Fruit fly (Drosophila melanogaster) whole organism, pupa: Measurements from ENCODE around the gene Trm1.

ENCODE experiments used
- CG12605 ChIP-seq: fragments of 200-800 bp; sonication (Bioruptor generic); IDR thresholded peaks from 2 replicates; pipeline ENCODE4 v1.3.6; 2022; ENCODE audit warnings: missing biosample characterization, missing genetic modification characterization
- CG13204 ChIP-seq: fragments of 200-800 bp; sonication (Bioruptor generic); optimal IDR thresholded peaks from 2 replicates; lab custom pipeline; 2018; ENCODE audit warnings: missing biosample characterization, mild to moderate bottlenecking, missing genetic modification characterization, moderate library complexity
- CG14655 ChIP-seq: fragments of 200-800 bp; sonication (Bioruptor generic); optimal IDR thresholded peaks from 3 replicates; lab custom pipeline; 2017; ENCODE audit warnings: mild to moderate bottlenecking, missing biosample characterization, missing genetic modification reagents, missing genetic modification characterization
- CG17806 ChIP-seq: fragments of 200-800 bp; sonication (Bioruptor generic); optimal IDR thresholded peaks from 2 replicates; lab custom pipeline; 2018; ENCODE audit warnings: missing biosample characterization, mild to moderate bottlenecking, missing genetic modification characterization, moderate library complexity
- CG8159 ChIP-seq: fragments of 200-800 bp; sonication (Bioruptor generic); optimal IDR thresholded peaks from 3 replicates; lab custom pipeline; 2018; ENCODE audit warnings: missing biosample characterization, mild to moderate bottlenecking, missing genetic modification characterization, moderate library complexity
- CG8301 ChIP-seq: fragments of 200-800 bp; sonication (Bioruptor generic); optimal IDR thresholded peaks from 2 replicates; lab custom pipeline; 2018; ENCODE audit warnings: missing biosample characterization, mild to moderate bottlenecking, missing genetic modification characterization
- CG9948 ChIP-seq: fragments of 200-800 bp; sonication (Bioruptor generic); optimal IDR thresholded peaks from 2 replicates; lab custom pipeline; 2018; ENCODE audit warnings: missing biosample characterization, mild to moderate bottlenecking, missing genetic modification characterization, moderate library complexity
- D1 ChIP-seq: fragments of 200-800 bp; sonication (Bioruptor generic); optimal IDR thresholded peaks from 2 replicates; lab custom pipeline; 2018; ENCODE audit warnings: missing biosample characterization, mild to moderate bottlenecking, missing genetic modification characterization, moderate library complexity
- EcR ChIP-seq: fragments of 200-800 bp; sonication (Bioruptor generic); optimal IDR thresholded peaks from 3 replicates; lab custom pipeline; 2019; ENCODE audit warnings: missing biosample characterization, missing genetic modification characterization, mild to moderate bottlenecking, moderate library complexity, missing genetic modification reagents
- Pif1A ChIP-seq: fragments of 200-800 bp; sonication (Bioruptor generic); optimal IDR thresholded peaks from 3 replicates; lab custom pipeline; 2016; ENCODE audit warnings: missing biosample characterization, missing genetic modification characterization
- Snoo ChIP-seq: fragments of 200-800 bp; sonication (Bioruptor generic); optimal IDR thresholded peaks from 3 replicates; lab custom pipeline; 2017; ENCODE audit warnings: missing biosample characterization, mild to moderate bottlenecking, missing genetic modification characterization, inconsistent platforms
- fd96Ca ChIP-seq: fragments of 200-800 bp; sonication (Bioruptor generic); IDR thresholded peaks from 3 replicates; pipeline ENCODE4 v1.3.6; 2022; ENCODE audit warnings: missing biosample characterization, missing genetic modification characterization
- gl ChIP-seq: fragments of 200-800 bp; sonication (Bioruptor generic); optimal IDR thresholded peaks from 2 replicates; lab custom pipeline; 2018; ENCODE audit warnings: missing biosample characterization, mild to moderate bottlenecking, missing genetic modification characterization
- rn ChIP-seq: fragments of 200-800 bp; sonication (Bioruptor generic); IDR thresholded peaks from 2 replicates; pipeline ENCODE4 v1.3.6; 2022; ENCODE audit warnings: missing biosample characterization, missing genetic modification characterization

DNA sequence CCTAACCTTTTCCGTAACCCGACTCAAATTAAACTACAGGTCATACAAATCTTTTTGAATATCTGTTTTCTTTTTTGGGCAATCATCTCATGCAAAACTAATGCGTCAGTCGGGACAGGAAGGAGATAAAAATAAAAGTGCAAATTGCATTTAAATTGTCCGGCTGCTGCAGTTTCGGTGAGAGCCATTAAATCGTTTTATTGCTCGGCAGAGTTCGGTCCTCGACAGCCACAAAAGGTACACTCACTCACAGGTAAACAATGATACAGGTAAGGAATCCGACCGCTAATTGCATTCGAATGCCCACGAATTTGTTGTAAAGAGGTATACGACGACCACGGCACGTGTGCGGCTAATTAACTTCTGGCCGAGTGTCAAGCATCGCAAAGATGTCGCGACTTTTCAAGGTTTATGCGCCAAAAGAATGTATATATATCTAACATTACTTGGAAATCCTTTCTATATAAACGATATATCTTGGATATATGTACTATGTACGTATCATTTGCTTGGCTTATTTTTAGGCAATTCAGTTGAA lies 38.7 kb downstream of the Trm1 start:
- TF ChIP-seq CG8301 (tag; lab: Kevin White, UChicago), result no peak
- no peak for TF ChIP-seq CG9948 (tag; lab: Kevin White, UChicago)
- no peak for TF ChIP-seq CG13204 (GFP tag; lab: Kevin White, UChicago)
- no peak for TF ChIP-seq gl
- no peak for TF ChIP-seq CG12605 (GFP tag; lab: Robert Waterston, UW)
- TF ChIP-seq D1, result no peak
- no peak for TF ChIP-seq CG17806 (tag; lab: Kevin White, UChicago)
- TF ChIP-seq rn (GFP tag; lab: Robert Waterston, UW), result no peak
- TF ChIP-seq EcR (GFP tag; lab: Kevin White, UChicago), result no peak
- no peak for TF ChIP-seq CG8159 (tag; lab: Kevin White, UChicago)
- no peak for TF ChIP-seq CG14655 (GFP tag; lab: Kevin White, UChicago)
- no peak for TF ChIP-seq Pif1A (GFP tag; lab: Kevin White, UChicago)
- no peak for TF ChIP-seq Snoo (tag; lab: Kevin White, UChicago)
- TF ChIP-seq fd96Ca (GFP tag; lab: Robert Waterston, UW), result no peak
